Fruit fly (Drosophila melanogaster) whole organism, adult: Measurements from ENCODE around the gene tmod.

Experiments used
- CG33017 ChIP-seq: fragments of 200-800 bp; sonication (Bioruptor generic); optimal IDR thresholded peaks from 2 replicates; lab custom pipeline; 2018; ENCODE audit warnings: missing biosample characterization, mild to moderate bottlenecking, missing genetic modification characterization, moderate library complexity
- CG7101 ChIP-seq: fragments of 200-800 bp; sonication (Bioruptor generic); optimal IDR thresholded peaks from 2 replicates; lab custom pipeline; 2018; ENCODE audit warnings: missing biosample characterization, mild to moderate bottlenecking, missing genetic modification characterization, moderate library complexity
- Hr96 ChIP-seq: fragments of 200-800 bp; sonication (Bioruptor generic); optimal IDR thresholded peaks from 2 replicates; lab custom pipeline; 2016; ENCODE audit warnings: missing biosample characterization, missing genetic modification characterization
- bab1 ChIP-seq: fragments of 200-800 bp; sonication (Bioruptor generic); optimal IDR thresholded peaks from 3 replicates; lab custom pipeline; 2019; ENCODE audit warnings: missing biosample characterization, mild to moderate bottlenecking, missing genetic modification characterization, moderate library complexity
- cnc ChIP-seq, 2 experiments: fragments of >200 bp; optimal IDR thresholded peaks; 2 replicates each; lab custom pipeline; 2017
- kay ChIP-seq: fragments of 200-800 bp; sonication (Bioruptor generic); peaks from one replicate; lab custom pipeline; 2016; ENCODE audit warnings: missing biosample characterization, missing genetic modification characterization, borderline replicate concordance
- toe ChIP-seq: fragments of 200-800 bp; sonication (Bioruptor generic); optimal IDR thresholded peaks from 2 replicates; lab custom pipeline; 2016; ENCODE audit warnings: missing biosample characterization, missing genetic modification characterization

DNA sequence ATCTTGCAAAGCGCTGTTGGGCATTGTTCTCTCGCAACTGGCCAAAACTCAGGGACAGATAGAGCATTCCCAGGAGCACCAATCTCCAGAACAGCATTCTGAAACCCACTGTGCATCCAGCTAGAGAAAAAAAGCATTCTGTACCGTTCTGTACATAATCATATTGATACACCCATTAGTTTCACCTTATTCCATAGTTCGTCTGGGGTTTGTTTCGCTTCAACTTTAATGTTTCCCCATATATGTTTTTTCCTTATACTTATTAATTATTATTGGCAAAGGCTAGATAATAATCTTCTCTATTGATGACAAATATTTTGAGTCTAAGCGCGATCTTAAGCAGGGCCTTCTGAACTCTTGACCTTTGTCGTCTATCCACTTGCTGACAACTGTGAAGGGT lies 20.3 kb upstream of the tmod start, which contains the start of gene PH4alphaNE2:
- TF ChIP-seq Hr96 (GFP tag; lab: Kevin White, UChicago), result no peak
- no peak for TF ChIP-seq cnc (optimal IDR thresholded peaks at IDR 0.05; lab: Kevin White, UChicago)
- no peak for TF ChIP-seq toe (GFP tag; lab: Kevin White, UChicago)
- TF ChIP-seq kay (GFP tag; lab: Kevin White, UChicago), result no peak
- no peak for TF ChIP-seq CG7101 (tag; lab: Kevin White, UChicago)
- TF ChIP-seq CG33017, result no peak
- no peak for TF ChIP-seq bab1 (GFP tag; lab: Kevin White, UChicago)
